Worm (Caenorhabditis elegans): ENCODE results near the gene nhr-7.

nhr-7 gene

ce11 chrIV:11271262-11271661, at the start of gene nhr-7:
nhr-7 (minus strand) TSS chrIV:11271362.
- TF ChIP-seq dao-5 (tag; optimal IDR thresholded peaks at IDR 0.05) (no peak), him-1 (tag; optimal IDR thresholded peaks at IDR 0.05) (no peak), W03F9.2 (tag; optimal IDR thresholded peaks at IDR 0.05) (no peak)

DNA sequence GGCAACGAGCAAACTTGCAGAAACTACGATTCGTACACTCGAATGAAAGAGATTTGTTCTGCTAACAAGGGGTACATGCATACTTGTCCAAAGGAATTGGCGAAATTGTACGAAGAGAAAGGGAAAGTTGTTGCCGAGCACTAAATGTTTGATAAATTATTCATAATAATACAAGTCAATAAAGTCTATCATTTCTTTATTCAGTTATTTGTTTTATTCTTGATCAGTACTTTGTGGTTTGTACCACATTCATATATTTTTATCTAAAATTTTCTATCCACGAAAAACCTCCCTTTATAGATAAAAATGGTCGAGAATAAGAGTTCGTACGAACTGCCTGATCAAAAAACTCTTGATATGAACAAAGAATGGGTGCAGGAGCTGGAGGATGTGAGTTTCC, 49.3 kb upstream of the nhr-7 start, which contains the start of gene edg-1:
Gene edg-1, plus strand, starts transcription at position 301 of the 400 bp plus-strand sequence.
- TF ChIP-seq dao-5 (tag; optimal IDR thresholded peaks at IDR 0.05) (no peak), him-1 (tag; optimal IDR thresholded peaks at IDR 0.05) (no peak), W03F9.2 (tag; optimal IDR thresholded peaks at IDR 0.05) (no peak)

DNA sequence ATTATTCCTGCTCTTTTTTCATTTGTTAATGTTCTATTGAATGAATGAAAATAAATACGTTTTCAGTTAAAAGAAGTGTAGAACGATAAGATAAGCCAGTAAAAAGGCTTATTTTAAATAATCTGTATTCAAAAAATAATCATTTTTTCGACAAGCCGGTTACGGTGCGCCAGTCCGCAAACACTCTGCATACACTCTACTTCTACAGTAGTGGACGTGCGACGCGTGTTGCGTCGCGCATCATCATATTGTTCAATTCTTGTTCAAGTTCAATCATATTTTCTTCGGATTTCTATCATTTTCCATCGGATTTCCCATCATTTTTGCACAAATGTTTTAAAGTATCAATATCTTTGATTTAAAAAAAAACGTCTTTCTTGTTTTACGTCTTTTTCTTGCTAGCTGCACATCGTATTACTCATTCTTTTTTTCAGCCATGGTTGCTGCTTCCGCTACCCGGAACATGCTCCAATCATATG, 48.8 kb upstream of the nhr-7 start, which contains the start of gene B0035.18:
Gene B0035.18, plus strand, starts transcription at position 429 of the 479 bp plus-strand sequence.
- TF ChIP-seq dao-5 (tag; optimal IDR thresholded peaks at IDR 0.05) (no peak), him-1 (tag; optimal IDR thresholded peaks at IDR 0.05) (no peak), W03F9.2 (tag; optimal IDR thresholded peaks at IDR 0.05) (no peak)

- TF ChIP-seq dao-5 (tag; optimal IDR thresholded peaks at IDR 0.05): no peak
- TF ChIP-seq him-1 (tag; optimal IDR thresholded peaks at IDR 0.05): no peak
- TF ChIP-seq W03F9.2 (tag; optimal IDR thresholded peaks at IDR 0.05): no peak
Observed at ce11 chrIV:11317119-11317518, 46.0 kb upstream of the nhr-7 start, which contains the start of gene gspd-1. gspd-1 (plus strand) TSS chrIV:11317419.

DNA sequence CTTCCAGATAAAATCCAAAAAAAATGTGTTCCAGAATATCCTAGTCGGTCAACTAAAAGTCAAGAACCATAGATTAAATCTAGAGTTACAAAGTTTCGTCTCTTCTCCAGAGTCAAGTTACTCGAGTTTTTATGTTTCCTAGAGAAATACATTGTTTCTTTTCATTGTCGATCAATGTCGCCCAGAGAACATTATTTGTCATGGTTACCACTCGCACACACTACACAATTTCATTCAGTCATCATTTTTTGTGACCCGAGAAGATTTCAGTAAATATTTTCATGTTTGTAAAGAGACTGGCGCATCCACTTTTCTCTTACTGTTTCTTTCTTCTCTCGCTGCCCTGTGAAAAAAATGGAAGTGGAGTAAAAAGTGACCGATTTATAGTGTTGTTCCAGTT, 45.5 kb upstream of the nhr-7 start:
- TF ChIP-seq W03F9.2 (tag; optimal IDR thresholded peaks at IDR 0.05): no peak
- no peak for TF ChIP-seq him-1 (tag; optimal IDR thresholded peaks at IDR 0.05)
- TF ChIP-seq dao-5 (tag; optimal IDR thresholded peaks at IDR 0.05): no peak

DNA sequence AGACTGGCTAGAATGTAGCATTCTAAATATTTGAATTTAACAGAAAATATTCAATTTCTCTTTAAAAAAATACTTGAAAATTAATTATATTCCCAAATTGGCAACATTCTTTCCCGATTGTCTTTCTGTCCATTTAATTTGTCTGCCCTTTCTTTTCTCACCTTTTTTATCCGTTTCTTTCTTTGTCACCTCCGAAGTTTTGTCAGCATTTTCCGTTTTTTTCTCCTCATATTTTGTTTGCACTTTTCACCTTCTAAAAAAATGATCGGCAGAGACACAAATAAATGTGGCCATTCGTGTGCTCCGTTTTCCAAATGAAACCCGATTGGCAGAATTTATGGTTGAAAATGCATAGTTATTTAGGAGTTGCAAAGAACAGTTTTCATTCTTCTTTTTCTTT, 44.9 kb upstream of the nhr-7 start:
- TF ChIP-seq him-1 (tag; optimal IDR thresholded peaks at IDR 0.05): no peak
- TF ChIP-seq dao-5 (tag; optimal IDR thresholded peaks at IDR 0.05): no peak
- no peak for TF ChIP-seq W03F9.2 (tag; optimal IDR thresholded peaks at IDR 0.05)

- no peak for TF ChIP-seq W03F9.2 (tag; optimal IDR thresholded peaks at IDR 0.05)
- no peak for TF ChIP-seq him-1 (tag; optimal IDR thresholded peaks at IDR 0.05)
- no peak for TF ChIP-seq dao-5 (tag; optimal IDR thresholded peaks at IDR 0.05)
Observed at ce11 chrIV:11315688-11316087, 44.5 kb upstream of the nhr-7 start.

ce11 chrIV:11314885-11315284, 43.7 kb upstream of the nhr-7 start, which contains the start of the genes B0035.3, B0035.22 and pfd-4:
B0035.3 (minus strand) TSS chrIV:11314998.
B0035.22 (plus strand) TSS chrIV:11315153.
pfd-4 (plus strand) TSS chrIV:11315207.
- TF ChIP-seq him-1 (tag; optimal IDR thresholded peaks at IDR 0.05) (no peak), W03F9.2 (tag; optimal IDR thresholded peaks at IDR 0.05) (peak; percentile 81)

DNA sequence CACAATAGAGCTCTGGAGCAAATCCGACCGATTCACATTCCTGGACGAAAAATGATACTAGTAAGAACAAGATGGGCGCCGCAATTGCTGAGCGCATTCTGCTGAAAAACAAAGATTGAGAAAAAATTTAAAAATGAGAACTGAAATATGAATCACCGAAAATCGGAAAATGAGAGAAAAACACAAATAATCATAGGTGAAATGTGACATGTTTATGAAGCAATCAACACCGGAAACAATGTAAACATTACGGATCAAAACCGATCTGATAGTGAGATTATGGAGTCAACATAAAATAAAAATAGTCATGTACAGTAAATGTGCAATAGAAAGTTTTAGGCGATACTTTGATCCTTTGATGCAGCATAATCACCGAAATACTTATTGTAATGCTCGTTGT, 42.7 kb upstream of the nhr-7 start, which contains the start of gene dnj-2:
Gene dnj-2, minus strand, starts transcription at position 101 of the 400 bp plus-strand sequence.
- TF ChIP-seq him-1 (tag; optimal IDR thresholded peaks at IDR 0.05) (no peak), W03F9.2 (tag; optimal IDR thresholded peaks at IDR 0.05) (no peak), dao-5 (tag; optimal IDR thresholded peaks at IDR 0.05) (no peak)

ce11 chrIV:11311484-11311883, 40.3 kb upstream of the nhr-7 start:
- no peak for TF ChIP-seq W03F9.2 (tag; optimal IDR thresholded peaks at IDR 0.05)
- no peak for TF ChIP-seq him-1 (tag; optimal IDR thresholded peaks at IDR 0.05)
- TF ChIP-seq dao-5 (tag; optimal IDR thresholded peaks at IDR 0.05): no peak

- no peak for TF ChIP-seq him-1 (tag; optimal IDR thresholded peaks at IDR 0.05)
- no peak for TF ChIP-seq dao-5 (tag; optimal IDR thresholded peaks at IDR 0.05)
- peak; percentile 49 for TF ChIP-seq W03F9.2 (tag; optimal IDR thresholded peaks at IDR 0.05)
Observed at ce11 chrIV:11310624-11311023, 39.5 kb upstream of the nhr-7 start, which contains the start of gene znf-207. znf-207 (plus strand) TSS chrIV:11310972.

DNA sequence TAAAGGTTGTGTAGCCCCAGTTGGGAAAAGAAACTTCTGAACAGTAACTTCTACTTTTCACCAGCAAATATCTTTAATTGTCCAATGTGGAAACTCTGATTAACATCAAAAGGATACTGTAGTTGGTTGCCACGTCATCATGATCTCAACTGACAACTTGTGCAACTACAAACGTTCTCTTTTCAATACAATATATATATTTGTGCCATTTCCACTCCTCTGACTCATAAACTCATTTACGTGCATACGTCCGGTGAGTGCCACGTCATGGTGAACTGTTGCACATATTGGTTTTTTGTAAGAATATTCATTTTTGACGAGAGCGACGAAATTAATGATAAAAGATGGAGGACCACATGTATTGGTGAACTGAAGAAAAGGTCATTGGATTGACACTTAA, 36.6 kb upstream of the nhr-7 start:
- TF ChIP-seq dao-5 (tag; optimal IDR thresholded peaks at IDR 0.05) (no peak), him-1 (tag; optimal IDR thresholded peaks at IDR 0.05) (no peak), W03F9.2 (tag; optimal IDR thresholded peaks at IDR 0.05) (no peak)

ce11 chrIV:11306548-11306947, 35.4 kb upstream of the nhr-7 start, which contains the start of gene B0035.13:
B0035.13 (minus strand) TSS chrIV:11306720.
- TF ChIP-seq W03F9.2 (tag; optimal IDR thresholded peaks at IDR 0.05) (no peak), dao-5 (tag; optimal IDR thresholded peaks at IDR 0.05) (no peak), him-1 (tag; optimal IDR thresholded peaks at IDR 0.05) (no peak)

DNA sequence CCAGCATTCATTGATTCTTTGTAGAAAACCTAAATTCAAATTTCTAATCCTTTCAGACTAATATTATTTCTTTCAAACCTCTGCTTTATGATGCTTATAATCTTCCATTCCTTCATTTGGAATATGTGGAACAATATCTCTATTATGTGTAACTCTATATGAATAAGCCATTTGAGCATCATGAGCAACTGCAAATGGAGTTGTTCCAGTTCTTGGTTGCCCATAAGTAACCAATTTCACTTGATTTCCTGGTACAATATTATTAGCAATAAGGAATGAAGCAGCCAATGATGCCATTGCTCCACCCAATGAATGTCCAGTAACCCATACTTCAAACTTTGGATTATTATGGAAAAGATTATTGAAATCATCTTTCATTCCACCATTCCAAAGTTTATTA, 33.8 kb upstream of the nhr-7 start:
- TF ChIP-seq him-1 (tag; optimal IDR thresholded peaks at IDR 0.05) (no peak), W03F9.2 (tag; optimal IDR thresholded peaks at IDR 0.05) (no peak), dao-5 (tag; optimal IDR thresholded peaks at IDR 0.05) (no peak)
